Worm (Caenorhabditis elegans) whole organism, midembryonic: ENCODE results near the gene C18A11.3.

Experiments
- cog-1 ChIP-seq: sonication (generic microtip); optimal IDR thresholded peaks from 2 replicates; lab custom pipeline; 2016; ENCODE audit warnings: missing genetic modification characterization, missing compliant biosample characterization
- klf-2 ChIP-seq: fragments of 200-800 bp; sonication (Bioruptor generic); conservative IDR thresholded peaks from 2 replicates; pipeline ENCODE4 v1.3.6; 2022; ENCODE audit warnings: missing genetic modification reagents, missing genetic modification characterization, missing compliant biosample characterization
- med-1 ChIP-seq: sonication (generic microtip); optimal IDR thresholded peaks from 2 replicates; lab custom pipeline; 2017; ENCODE audit warnings: missing genetic modification characterization, mild to moderate bottlenecking, missing compliant biosample characterization, antibody characterized with exemption, missing genetic modification reagents; ENCODE audit not compliant: insufficient read depth
- ref-1 ChIP-seq: fragments of 200-800 bp; sonication (Bioruptor generic); conservative IDR thresholded peaks from 2 replicates; pipeline ENCODE4 v1.3.6; 2022; ENCODE audit warnings: missing genetic modification reagents, missing genetic modification characterization, missing compliant biosample characterization
- ztf-23 ChIP-seq: fragments of 200-800 bp; sonication (Bioruptor generic); IDR thresholded peaks from 2 replicates; pipeline ENCODE4 v1.3.6; 2022; ENCODE audit warnings: missing genetic modification reagents, missing genetic modification characterization, missing compliant biosample characterization

ce11 chrX:8054478-8054877, 6.4 kb upstream of the C18A11.3 start:
- TF ChIP-seq cog-1 (tag; lab: Kevin White, UChicago), result no peak
- no peak for TF ChIP-seq ref-1 (GFP tag; lab: Robert Waterston, UW)
- no peak for TF ChIP-seq klf-2
- TF ChIP-seq med-1 (GFP tag; lab: Kevin White, UChicago), result no peak
- TF ChIP-seq ztf-23 (GFP tag; lab: Robert Waterston, UW), result no peak
